Fruit fly (Drosophila melanogaster) whole organism, adult: ENCODE measurements around the gene ctrip.

Source experiments
- CG11617 ChIP-seq: fragments of 200-800 bp; sonication (Bioruptor generic); optimal IDR thresholded peaks from 2 replicates; lab custom pipeline; 2017; ENCODE audit warnings: mild to moderate bottlenecking, missing biosample characterization, missing genetic modification reagents, missing genetic modification characterization
- CG12768 ChIP-seq: fragments of 200-800 bp; sonication (Bioruptor generic); optimal IDR thresholded peaks from 2 replicates; lab custom pipeline; 2017; ENCODE audit warnings: missing biosample characterization, missing genetic modification characterization, mild to moderate bottlenecking, moderate library complexity, missing genetic modification reagents
- CG33017 ChIP-seq: fragments of 200-800 bp; sonication (Bioruptor generic); optimal IDR thresholded peaks from 2 replicates; lab custom pipeline; 2018; ENCODE audit warnings: missing biosample characterization, mild to moderate bottlenecking, missing genetic modification characterization, moderate library complexity
- CG7045 ChIP-seq: fragments of 200-800 bp; sonication (Bioruptor generic); optimal IDR thresholded peaks from 2 replicates; lab custom pipeline; 2017; ENCODE audit warnings: missing biosample characterization, mild to moderate bottlenecking, missing genetic modification characterization
- Clk ChIP-seq: fragments of 200-800 bp; sonication (Bioruptor generic); optimal IDR thresholded peaks from 2 replicates; lab custom pipeline; 2017; ENCODE audit warnings: missing biosample characterization, missing genetic modification characterization
- Hr96 ChIP-seq: fragments of 200-800 bp; sonication (Bioruptor generic); optimal IDR thresholded peaks from 2 replicates; lab custom pipeline; 2016; ENCODE audit warnings: missing biosample characterization, missing genetic modification characterization
- cnc ChIP-seq, 2 experiments: fragments of >200 bp; optimal IDR thresholded peaks; 2 replicates each; lab custom pipeline; 2017
- kay ChIP-seq: fragments of 200-800 bp; sonication (Bioruptor generic); peaks from one replicate; lab custom pipeline; 2016; ENCODE audit warnings: missing biosample characterization, missing genetic modification characterization, borderline replicate concordance
- ovo ChIP-seq: fragments of 200-800 bp; sonication (Bioruptor generic); optimal IDR thresholded peaks from 2 replicates; lab custom pipeline; 2016; ENCODE audit warnings: missing biosample characterization, missing genetic modification characterization
- pad ChIP-seq: fragments of 200-800 bp; sonication (Bioruptor generic); optimal IDR thresholded peaks from 3 replicates; lab custom pipeline; 2017; ENCODE audit warnings: missing biosample characterization, missing genetic modification characterization, mild to moderate bottlenecking, moderate library complexity, missing genetic modification reagents
- toe ChIP-seq: fragments of 200-800 bp; sonication (Bioruptor generic); optimal IDR thresholded peaks from 2 replicates; lab custom pipeline; 2016; ENCODE audit warnings: missing biosample characterization, missing genetic modification characterization

DNA sequence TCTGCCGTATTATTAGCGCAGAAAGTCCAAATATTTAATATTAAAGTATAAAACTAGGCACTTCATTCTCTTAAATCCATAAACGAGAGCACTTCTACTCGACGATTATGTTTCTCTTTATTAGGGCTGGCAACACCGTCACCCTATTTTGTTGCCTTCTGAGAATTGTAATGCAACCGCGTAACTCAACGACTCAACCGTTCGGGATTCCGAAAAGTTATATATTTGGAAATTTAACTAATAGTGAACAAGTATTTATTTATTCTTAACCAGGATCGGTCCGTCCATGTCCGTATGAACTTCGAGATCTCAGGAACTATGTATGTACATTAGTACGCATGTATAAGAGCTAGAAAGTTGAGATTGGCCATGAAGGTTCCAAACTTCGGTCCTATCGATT, 62.2 kb downstream of the ctrip start, which contains the start of gene atms:
- no peak for TF ChIP-seq kay (GFP tag; lab: Kevin White, UChicago)
- TF ChIP-seq CG11617 (GFP tag; lab: Kevin White, UChicago), result no peak
- no peak for TF ChIP-seq pad
- TF ChIP-seq Clk, result no peak
- TF ChIP-seq toe, result no peak
- no peak for TF ChIP-seq cnc (optimal IDR thresholded peaks at IDR 0.05; lab: Kevin White, UChicago)
- no peak for TF ChIP-seq ovo (GFP tag; lab: Kevin White, UChicago)
- no peak for TF ChIP-seq CG12768
- no peak for TF ChIP-seq CG7045
- no peak for TF ChIP-seq CG33017 (tag; lab: Kevin White, UChicago)
- no peak for TF ChIP-seq Hr96 (GFP tag; lab: Kevin White, UChicago)
